Worm (Caenorhabditis elegans) whole organism, young adult: ENCODE data around the gene atx-3.

Experiments used
- D2030.7 ChIP-seq: fragments of 200-800 bp; sonication (Bioruptor generic); IDR thresholded peaks from 2 replicates; pipeline ENCODE4 v1.3.6; 2022; ENCODE audit warnings: missing genetic modification reagents, missing genetic modification characterization, missing compliant biosample characterization
- F10E7.11 ChIP-seq: sonication (generic microtip); optimal IDR thresholded peaks from 2 replicates; lab custom pipeline; 2017; ENCODE audit warnings: mild to moderate bottlenecking, missing genetic modification characterization, moderate library complexity, missing compliant biosample characterization
- F22D6.2 ChIP-seq: sonication (generic microtip); optimal IDR thresholded peaks from 2 replicates; lab custom pipeline; 2016; ENCODE audit warnings: mild to moderate bottlenecking, missing genetic modification characterization, missing compliant biosample characterization
- F33H1.4 ChIP-seq: fragments of 200-800 bp; sonication (Bioruptor generic); IDR thresholded peaks from 2 replicates; pipeline ENCODE4 v1.3.6; 2022; ENCODE audit warnings: missing genetic modification reagents, missing genetic modification characterization, missing compliant biosample characterization
- F52B5.7 ChIP-seq: sonication (generic microtip); optimal IDR thresholded peaks from 2 replicates; lab custom pipeline; 2016; ENCODE audit warnings: mild to moderate bottlenecking, missing genetic modification characterization, missing compliant biosample characterization
- F55B11.4 ChIP-seq: sonication (generic microtip); optimal IDR thresholded peaks from 2 replicates; lab custom pipeline; 2016; ENCODE audit warnings: missing compliant biosample characterization, missing genetic modification characterization, borderline replicate concordance; ENCODE audit not compliant: insufficient read depth
- Y53F4B.3 ChIP-seq: fragments of 200-800 bp; sonication (Bioruptor generic); IDR thresholded peaks from 2 replicates; pipeline ENCODE4 v1.3.6; 2022; ENCODE audit warnings: missing genetic modification reagents, missing genetic modification characterization, missing compliant biosample characterization
- Y79H2A.3 ChIP-seq: fragments of 200-800 bp; sonication (Bioruptor generic); conservative IDR thresholded peaks from 2 replicates; pipeline ENCODE4 v1.3.6; 2022; ENCODE audit warnings: missing genetic modification reagents, missing genetic modification characterization, missing compliant biosample characterization
- ama-1 ChIP-seq, 3 experiments: fragments of 150-350 bp in 1 of 3; sonication (generic microtip) in 2 of 3; optimal IDR thresholded peaks; 2 replicates each; lab custom pipeline; 2014 to 2018; ENCODE audit warnings: missing biosample characterization in 2 of 3, missing genetic modification characterization in 2 of 3, missing genetic modification reagents in 2 of 3
- aptf-3 ChIP-seq: fragments of 200-800 bp; sonication (Bioruptor generic); IDR thresholded peaks from 2 replicates; pipeline ENCODE4 v1.3.6; 2022; ENCODE audit warnings: missing genetic modification characterization, missing compliant biosample characterization
- athp-1 ChIP-seq: sonication (generic microtip); optimal IDR thresholded peaks from 2 replicates; lab custom pipeline; 2017; ENCODE audit warnings: mild to moderate bottlenecking, missing genetic modification characterization, missing compliant biosample characterization
- attf-3 ChIP-seq: fragments of 200-800 bp; sonication (Bioruptor generic); conservative IDR thresholded peaks from 2 replicates; pipeline ENCODE4 v1.3.6; 2022; ENCODE audit warnings: missing genetic modification reagents, missing genetic modification characterization, missing compliant biosample characterization
- attf-5 ChIP-seq: fragments of 200-800 bp; sonication (Bioruptor generic); optimal IDR thresholded peaks from 2 replicates; lab custom pipeline; 2018; ENCODE audit warnings: mild to moderate bottlenecking, missing genetic modification characterization, missing compliant biosample characterization
- ceh-79 ChIP-seq: sonication (generic microtip); optimal IDR thresholded peaks from 2 replicates; lab custom pipeline; 2017; ENCODE audit warnings: mild to moderate bottlenecking, missing genetic modification characterization, missing compliant biosample characterization
- ceh-91 ChIP-seq: fragments of 200-800 bp; sonication (Bioruptor generic); IDR thresholded peaks from 2 replicates; pipeline ENCODE4 v1.3.6; 2022; ENCODE audit warnings: missing genetic modification reagents, missing genetic modification characterization, missing compliant biosample characterization
- dpff-1 ChIP-seq: sonication (generic microtip); optimal IDR thresholded peaks from 2 replicates; lab custom pipeline; 2017; ENCODE audit warnings: mild to moderate bottlenecking, missing genetic modification characterization, missing compliant biosample characterization
- egl-18 ChIP-seq: fragments of 200-800 bp; sonication (Bioruptor generic); IDR thresholded peaks from 2 replicates; pipeline ENCODE4 v1.3.6; 2022; ENCODE audit warnings: missing genetic modification reagents, missing genetic modification characterization, missing compliant biosample characterization
- ets-4 ChIP-seq: fragments of 200-800 bp; sonication (Bioruptor generic); optimal IDR thresholded peaks from 2 replicates; lab custom pipeline; 2018; ENCODE audit warnings: mild to moderate bottlenecking, missing genetic modification characterization, missing compliant biosample characterization
- him-1 ChIP-seq: sonication (generic microtip); optimal IDR thresholded peaks from 2 replicates; lab custom pipeline; 2016; ENCODE audit warnings: missing genotype, missing genetic modification reagents, missing genetic modification characterization, missing compliant biosample characterization
- hlh-26 ChIP-seq: fragments of 200-800 bp; sonication (Bioruptor generic); conservative IDR thresholded peaks from 2 replicates; pipeline ENCODE4 v1.3.6; 2022; ENCODE audit warnings: missing genetic modification reagents, missing genetic modification characterization, missing compliant biosample characterization
- hmg-1.2 ChIP-seq: fragments of 200-800 bp; sonication (Bioruptor generic); IDR thresholded peaks from 2 replicates; pipeline ENCODE4 v1.3.6; 2022; ENCODE audit warnings: missing genetic modification reagents, missing genetic modification characterization, missing compliant biosample characterization
- lag-1 ChIP-seq: fragments of 200-800 bp; sonication (Bioruptor generic); IDR thresholded peaks from 2 replicates; pipeline ENCODE4 v1.3.6; 2022; ENCODE audit warnings: missing genetic modification reagents, missing genetic modification characterization, missing compliant biosample characterization
- lin-26 ChIP-seq: fragments of 200-800 bp; sonication (Bioruptor generic); IDR thresholded peaks from 2 replicates; pipeline ENCODE4 v1.3.6; 2022; ENCODE audit warnings: missing genetic modification reagents, missing genetic modification characterization, missing compliant biosample characterization
- lin-54 ChIP-seq: fragments of 200-800 bp; sonication (Bioruptor generic); optimal IDR thresholded peaks from 2 replicates; lab custom pipeline; 2018; ENCODE audit warnings: mild to moderate bottlenecking, missing genetic modification characterization, missing compliant biosample characterization
- lir-1 ChIP-seq: fragments of 200-800 bp; sonication (Bioruptor generic); conservative IDR thresholded peaks from 2 replicates; pipeline ENCODE4 v1.3.6; 2022; ENCODE audit warnings: missing genetic modification reagents, missing genetic modification characterization, missing compliant biosample characterization
- lsl-1 ChIP-seq: fragments of 200-800 bp; sonication (Bioruptor generic); optimal IDR thresholded peaks from 2 replicates; lab custom pipeline; 2018; ENCODE audit warnings: mild to moderate bottlenecking, missing genetic modification characterization, moderate library complexity, missing compliant biosample characterization
- mcd-1 ChIP-seq: fragments of 200-800 bp; sonication (Bioruptor generic); IDR thresholded peaks from 2 replicates; pipeline ENCODE4 v1.3.6; 2022; ENCODE audit warnings: missing genetic modification reagents, missing genetic modification characterization, missing compliant biosample characterization
- mxl-1 ChIP-seq: sonication (generic microtip); optimal IDR thresholded peaks from 2 replicates; lab custom pipeline; 2016; ENCODE audit warnings: missing genetic modification characterization, missing compliant biosample characterization
- nhr-80 ChIP-seq: sonication (generic microtip); optimal IDR thresholded peaks from 2 replicates; lab custom pipeline; 2016; ENCODE audit warnings: missing genetic modification characterization, missing compliant biosample characterization
- pbrm-1 ChIP-seq: fragments of 200-800 bp; sonication (Bioruptor generic); IDR thresholded peaks from 2 replicates; pipeline ENCODE4 v1.3.6; 2022; ENCODE audit warnings: missing genetic modification reagents, missing genetic modification characterization, missing compliant biosample characterization
- sdz-38 ChIP-seq: sonication (generic microtip); optimal IDR thresholded peaks from 2 replicates; lab custom pipeline; 2016; ENCODE audit warnings: missing genotype, missing genetic modification characterization, missing compliant biosample characterization
- ztf-18 ChIP-seq: sonication (generic microtip); optimal IDR thresholded peaks from 2 replicates; lab custom pipeline; 2016; ENCODE audit warnings: missing genotype, mild to moderate bottlenecking, missing genetic modification characterization, missing compliant biosample characterization
- ztf-25 ChIP-seq: fragments of 200-800 bp; sonication (Bioruptor generic); IDR thresholded peaks from 2 replicates; pipeline ENCODE4 v1.3.6; 2022; ENCODE audit warnings: missing genetic modification reagents, missing genetic modification characterization, missing compliant biosample characterization
- ztf-6 ChIP-seq: fragments of 200-800 bp; sonication (Bioruptor generic); IDR thresholded peaks from 2 replicates; pipeline ENCODE4 v1.3.6; 2022; ENCODE audit warnings: missing genetic modification reagents, missing genetic modification characterization, missing compliant biosample characterization

Gene atx-3

ce11 chrV:15537923-15538322, 39.3 kb downstream of the atx-3 start, which contains the start of gene prde-1 (continued):
- TF ChIP-seq Y79H2A.3 (GFP tag; lab: Robert Waterston, UW) (no peak), mxl-1 (tag; lab: Kevin White, UChicago) (no peak), aptf-3 (GFP tag; lab: Robert Waterston, UW) (no peak), ceh-91 (GFP tag; lab: Robert Waterston, UW) (no peak), lir-1 (GFP tag; lab: Robert Waterston, UW) (no peak), ets-4 (GFP tag; lab: Kevin White, UChicago) (no peak), F10E7.11 (tag; lab: Kevin White, UChicago) (no peak), lsl-1 (GFP tag; lab: Kevin White, UChicago) (peak; percentile 61), D2030.7 (GFP tag; lab: Robert Waterston, UW) (peak; percentile 50), mcd-1 (no peak), F52B5.7 (tag; lab: Kevin White, UChicago) (no peak), F33H1.4 (GFP tag; lab: Robert Waterston, UW) (peak; percentile 48), sdz-38 (tag; lab: Kevin White, UChicago) (no peak), lin-54 (GFP tag; lab: Kevin White, UChicago) (peak; percentile 49)
- TF ChIP-seq, all 124 proteins: peak for 11

ce11 chrV:15536320-15536719, 40.9 kb downstream of the atx-3 start, which contains the start of gene F21A3.4:
Gene F21A3.4 (plus strand): TSS chrV:15536620.
- TF ChIP-seq him-1 (tag; lab: Kevin White, UChicago) (no peak), hmg-1.2 (GFP tag; lab: Robert Waterston, UW) (no peak), egl-18 (GFP tag; lab: Robert Waterston, UW) (no peak), athp-1 (tag; lab: Kevin White, UChicago) (no peak), lag-1 (GFP tag; lab: Robert Waterston, UW) (no peak), ztf-25 (GFP tag; lab: Robert Waterston, UW) (no peak), lin-26 (no peak), ztf-6 (no peak), attf-3 (GFP tag; lab: Robert Waterston, UW) (no peak), hlh-26 (no peak), ama-1 (optimal IDR thresholded peaks at IDR 0.05; lab: Kevin White, UChicago) (no peak), ama-1 (GFP tag; optimal IDR thresholded peaks at IDR 0.05; lab: Kevin White, UChicago) (no peak), F22D6.2 (no peak), pbrm-1 (GFP tag; lab: Robert Waterston, UW) (no peak), F55B11.4 (tag; lab: Kevin White, UChicago) (no peak), nhr-80 (tag; lab: Kevin White, UChicago) (no peak), Y53F4B.3 (no peak), ztf-18 (tag; lab: Kevin White, UChicago) (no peak), ceh-79 (tag; lab: Kevin White, UChicago) (no peak)

- TF ChIP-seq F55B11.4 (tag; lab: Kevin White, UChicago) (no peak), dpff-1 (no peak)
These were observed 43.4 kb downstream of the atx-3 start, which contains the start of gene F21A3.2 for ce11 chrV:15533864-15534263. Gene F21A3.2 (minus strand): TSS chrV:15533964.

ce11 chrV:15533096-15533495, 44.1 kb downstream of the atx-3 start, which contains the start of gene F21A3.11:
Gene F21A3.11 (minus strand): TSS chrV:15533212.
- TF ChIP-seq attf-5 (GFP tag; lab: Kevin White, UChicago) = no peak
- peak; percentile 16 for TF ChIP-seq nhr-80 (tag; lab: Kevin White, UChicago)
